Worm (Caenorhabditis elegans) whole organism, L4 larva: ENCODE measurements around the gene alg-4.

Source experiments
- F26F4.8 ChIP-seq: fragments of 200-800 bp; sonication (Bioruptor generic); conservative IDR thresholded peaks from 2 replicates; pipeline ENCODE4 v1.3.6; 2022; ENCODE audit warnings: missing genetic modification characterization, missing compliant biosample characterization
- F44E2.7 ChIP-seq: fragments of 200-800 bp; sonication (Bioruptor generic); IDR thresholded peaks from 2 replicates; pipeline ENCODE4 v2.1.2; 2022; ENCODE audit warnings: missing genetic modification characterization, missing compliant biosample characterization
- F49E8.2 ChIP-seq: sonication (generic microtip); optimal IDR thresholded peaks from 2 replicates; lab custom pipeline; 2016; ENCODE audit warnings: missing compliant biosample characterization, mild to moderate bottlenecking, missing genetic modification characterization, borderline replicate concordance
- T20F7.1 ChIP-seq: fragments of 200-800 bp; sonication (Bioruptor generic); optimal IDR thresholded peaks from 2 replicates; lab custom pipeline; 2018; ENCODE audit warnings: mild to moderate bottlenecking, missing genetic modification characterization, missing compliant biosample characterization
- T26A8.4 ChIP-seq: fragments of 200-800 bp; sonication (Bioruptor generic); IDR thresholded peaks from 2 replicates; pipeline ENCODE4 v1.3.6; 2022; ENCODE audit warnings: missing genetic modification characterization, missing compliant biosample characterization
- ZK337.2 ChIP-seq: fragments of 200-800 bp; sonication (Bioruptor generic); IDR thresholded peaks from 2 replicates; pipeline ENCODE4 v1.3.6; 2022; ENCODE audit warnings: missing genetic modification reagents, missing genetic modification characterization, missing compliant biosample characterization
- ZK546.5 ChIP-seq, 2 experiments: sonication (generic microtip); optimal IDR thresholded peaks; 2 replicates each; lab custom pipeline; 2017; ENCODE audit warnings: missing biosample characterization in 2 of 2, missing genetic modification characterization in 2 of 2
- arid-1 ChIP-seq: fragments of 200-800 bp; sonication (Bioruptor generic); conservative IDR thresholded peaks from 2 replicates; pipeline ENCODE4 v1.3.6; 2022; ENCODE audit warnings: missing genetic modification reagents, missing genetic modification characterization, missing compliant biosample characterization
- attf-4 ChIP-seq: sonication (generic microtip); optimal IDR thresholded peaks from 3 replicates; lab custom pipeline; 2017; ENCODE audit warnings: missing biosample characterization, missing genetic modification characterization
- ceh-20 ChIP-seq: fragments of 200-800 bp; sonication (Bioruptor generic); IDR thresholded peaks from 2 replicates; pipeline ENCODE4 v1.3.6; 2022; ENCODE audit warnings: missing genetic modification reagents, missing genetic modification characterization, missing compliant biosample characterization
- ceh-44 ChIP-seq: fragments of 200-800 bp; sonication (Bioruptor generic); IDR thresholded peaks from 2 replicates; pipeline ENCODE4 v1.3.6; 2022; ENCODE audit warnings: missing genetic modification reagents, missing genetic modification characterization, missing compliant biosample characterization
- ceh-62 ChIP-seq: sonication (generic microtip); optimal IDR thresholded peaks from 2 replicates; lab custom pipeline; 2017; ENCODE audit warnings: missing biosample characterization, missing genetic modification characterization
- ces-1 ChIP-seq: fragments of 150-350 bp; sonication (generic microtip); optimal IDR thresholded peaks from 4 replicates; lab custom pipeline; 2014; ENCODE audit warnings: missing biosample characterization, missing genetic modification reagents, missing genetic modification characterization
- ctbp-1 ChIP-seq: fragments of 200-800 bp; sonication (Bioruptor generic); IDR thresholded peaks from 2 replicates; pipeline ENCODE4 v1.3.6; 2022; ENCODE audit warnings: missing genetic modification reagents, missing genetic modification characterization, missing compliant biosample characterization
- daf-12 ChIP-seq: fragments of 150-350 bp; optimal IDR thresholded peaks from 2 replicates; lab custom pipeline; 2014; ENCODE audit warnings: missing biosample characterization, missing genetic modification reagents, missing genetic modification characterization
- daf-16 ChIP-seq, 3 experiments: sonication (generic microtip); optimal IDR thresholded peaks; 2 replicates each; lab custom pipeline; 2016 to 2017; ENCODE audit warnings: missing genetic modification characterization in 3 of 3, missing genetic modification reagents in 3 of 3, mild to moderate bottlenecking in 2 of 3, missing compliant biosample characterization in 2 of 3, missing biosample characterization in 1 of 3, moderate library complexity in 1 of 3
- dmd-6 ChIP-seq: fragments of 200-800 bp; sonication (Bioruptor generic); IDR thresholded peaks from 2 replicates; pipeline ENCODE4 v1.3.6; 2022; ENCODE audit warnings: missing genetic modification reagents, missing genetic modification characterization, missing compliant biosample characterization
- dmd-8 ChIP-seq: fragments of 200-800 bp; sonication (Bioruptor generic); IDR thresholded peaks from 2 replicates; pipeline ENCODE4 v1.3.6; 2022; ENCODE audit warnings: missing genetic modification characterization, missing compliant biosample characterization
- dpl-1 ChIP-seq: fragments of 150-350 bp; optimal IDR thresholded peaks from 2 replicates; lab custom pipeline; 2014; ENCODE audit warnings: missing biosample characterization, missing genetic modification reagents, missing genetic modification characterization
- egl-27 ChIP-seq: sonication (generic microtip); optimal IDR thresholded peaks from 3 replicates; lab custom pipeline; 2017; ENCODE audit warnings: missing biosample characterization, missing genetic modification reagents, missing genetic modification characterization
- egl-43 ChIP-seq: fragments of 200-800 bp; sonication (Bioruptor generic); IDR thresholded peaks from 2 replicates; pipeline ENCODE4 v1.3.6; 2022; ENCODE audit warnings: missing genetic modification reagents, missing genetic modification characterization, missing compliant biosample characterization
- fkh-10 ChIP-seq: fragments of 150-350 bp; optimal IDR thresholded peaks from 2 replicates; lab custom pipeline; 2014; ENCODE audit warnings: missing biosample characterization, missing genetic modification reagents, missing genetic modification characterization
- fos-1 ChIP-seq: fragments of 150-350 bp; optimal IDR thresholded peaks from 2 replicates; lab custom pipeline; 2014; ENCODE audit warnings: missing biosample characterization, missing genetic modification characterization
- hif-1 ChIP-seq, 2 experiments: sonication (generic microtip); optimal IDR thresholded peaks; 2 replicates each; lab custom pipeline; 2016 to 2017; ENCODE audit warnings: missing compliant biosample characterization in 2 of 2, missing genetic modification characterization in 2 of 2, missing genetic modification reagents in 2 of 2, missing genotype in 2 of 2, mild to moderate bottlenecking in 1 of 2
- hlh-11 ChIP-seq: fragments of 200-800 bp; sonication (Bioruptor generic); optimal IDR thresholded peaks from 2 replicates; lab custom pipeline; 2018; ENCODE audit warnings: mild to moderate bottlenecking, missing genetic modification characterization, missing compliant biosample characterization
- hmg-1.1 ChIP-seq: fragments of 200-800 bp; sonication (Bioruptor generic); IDR thresholded peaks from 2 replicates; pipeline ENCODE4 v1.3.6; 2022; ENCODE audit warnings: missing genetic modification reagents, missing genetic modification characterization, missing compliant biosample characterization
- jun-1 ChIP-seq: fragments of 150-350 bp; optimal IDR thresholded peaks from 2 replicates; lab custom pipeline; 2014; ENCODE audit warnings: missing biosample characterization, missing genetic modification reagents, missing genetic modification characterization
- lin-1 ChIP-seq: fragments of 200-800 bp; sonication (Bioruptor generic); IDR thresholded peaks from 2 replicates; pipeline ENCODE4 v1.3.6; 2022; ENCODE audit warnings: missing genetic modification reagents, missing genetic modification characterization, missing compliant biosample characterization
- lin-39 ChIP-seq: fragments of 150-350 bp; optimal IDR thresholded peaks from 2 replicates; lab custom pipeline; 2014; ENCODE audit warnings: missing biosample characterization, missing genetic modification reagents, missing genetic modification characterization
- mdl-1 ChIP-seq, 2 experiments: fragments of 150-350 bp in 1 of 2; sonication (generic microtip) in 1 of 2; optimal IDR thresholded peaks; 2 replicates each; lab custom pipeline; 2014 to 2017; ENCODE audit warnings: missing biosample characterization in 2 of 2, missing genetic modification characterization in 2 of 2
- mdt-29 ChIP-seq: fragments of 200-800 bp; sonication (Bioruptor generic); IDR thresholded peaks from 2 replicates; pipeline ENCODE4 v1.3.6; 2022; ENCODE audit warnings: missing genetic modification reagents, missing genetic modification characterization, missing compliant biosample characterization
- mep-1 ChIP-seq: fragments of 150-350 bp; sonication (generic microtip); optimal IDR thresholded peaks from 3 replicates; lab custom pipeline; 2014; ENCODE audit warnings: missing biosample characterization, missing genetic modification characterization
- mxl-2 ChIP-seq: fragments of 200-800 bp; sonication (Bioruptor generic); conservative IDR thresholded peaks from 2 replicates; pipeline ENCODE4 v1.3.6; 2022; ENCODE audit warnings: missing genetic modification reagents, missing genetic modification characterization, missing compliant biosample characterization
- mxl-3 ChIP-seq: fragments of 200-800 bp; sonication (Bioruptor generic); optimal IDR thresholded peaks from 2 replicates; lab custom pipeline; 2018; ENCODE audit warnings: mild to moderate bottlenecking, missing genetic modification characterization, missing compliant biosample characterization
- nhr-11 ChIP-seq: fragments of 150-350 bp; optimal IDR thresholded peaks from 2 replicates; lab custom pipeline; 2014; ENCODE audit warnings: missing biosample characterization, missing genetic modification characterization
- nhr-237 ChIP-seq: sonication (generic microtip); optimal IDR thresholded peaks from 2 replicates; lab custom pipeline; 2017; ENCODE audit warnings: missing biosample characterization, missing genetic modification characterization
- nhr-41 ChIP-seq: fragments of 200-800 bp; sonication (Bioruptor generic); IDR thresholded peaks from 2 replicates; pipeline ENCODE4 v1.3.6; 2022; ENCODE audit warnings: missing genetic modification reagents, missing genetic modification characterization, missing compliant biosample characterization
- nhr-42 ChIP-seq: fragments of 200-800 bp; sonication (Bioruptor generic); IDR thresholded peaks from 2 replicates; pipeline ENCODE4 v1.3.6; 2022; ENCODE audit warnings: missing genetic modification characterization, missing compliant biosample characterization
- nhr-48 ChIP-seq: sonication (generic microtip); optimal IDR thresholded peaks from 2 replicates; lab custom pipeline; 2016; ENCODE audit warnings: mild to moderate bottlenecking, missing genetic modification characterization, missing compliant biosample characterization
- nhr-6 ChIP-seq: fragments of 150-350 bp; optimal IDR thresholded peaks from 2 replicates; lab custom pipeline; 2014; ENCODE audit warnings: missing biosample characterization, missing genetic modification characterization
- saeg-2 ChIP-seq: fragments of 200-800 bp; sonication (Bioruptor generic); IDR thresholded peaks from 2 replicates; pipeline ENCODE4 v1.3.6; 2022; ENCODE audit warnings: missing genetic modification reagents, missing genetic modification characterization, missing compliant biosample characterization
- sdz-12 ChIP-seq: fragments of 200-800 bp; sonication (Bioruptor generic); optimal IDR thresholded peaks from 2 replicates; lab custom pipeline; 2018; ENCODE audit warnings: mild to moderate bottlenecking, missing genetic modification characterization, missing compliant biosample characterization
- set-16 ChIP-seq: fragments of 200-800 bp; sonication (Bioruptor generic); IDR thresholded peaks from 2 replicates; pipeline ENCODE4 v1.3.6; 2022; ENCODE audit warnings: missing genetic modification reagents, missing genetic modification characterization, missing compliant biosample characterization
- skn-1 ChIP-seq: fragments of 150-350 bp; optimal IDR thresholded peaks from 2 replicates; lab custom pipeline; 2014; ENCODE audit warnings: missing biosample characterization, missing genetic modification characterization
- snpc-1.2 ChIP-seq: fragments of 200-800 bp; sonication (Bioruptor generic); IDR thresholded peaks from 2 replicates; pipeline ENCODE4 v1.3.6; 2022; ENCODE audit warnings: missing genetic modification reagents, missing genetic modification characterization, missing compliant biosample characterization
- spr-3 ChIP-seq: fragments of 200-800 bp; sonication (Bioruptor generic); optimal IDR thresholded peaks from 2 replicates; lab custom pipeline; 2018; ENCODE audit warnings: mild to moderate bottlenecking, missing genetic modification characterization, missing compliant biosample characterization
- tag-97 ChIP-seq: fragments of 200-800 bp; sonication (Bioruptor generic); IDR thresholded peaks from 2 replicates; pipeline ENCODE4 v1.3.6; 2022; ENCODE audit warnings: missing genetic modification characterization, missing compliant biosample characterization
- unc-130 ChIP-seq: sonication (generic microtip); optimal IDR thresholded peaks from 2 replicates; lab custom pipeline; 2016; ENCODE audit warnings: missing genetic modification reagents, missing genetic modification characterization, missing compliant biosample characterization
- unc-39 ChIP-seq: sonication (generic microtip); optimal IDR thresholded peaks from 2 replicates; lab custom pipeline; 2017; ENCODE audit warnings: missing biosample characterization, missing genetic modification characterization
- vab-7 ChIP-seq: fragments of 200-800 bp; sonication (Bioruptor generic); IDR thresholded peaks from 2 replicates; pipeline ENCODE4 v1.3.6; 2022; ENCODE audit warnings: missing genetic modification reagents, missing genetic modification characterization, missing compliant biosample characterization
- zip-2 ChIP-seq: fragments of 150-350 bp; optimal IDR thresholded peaks from 2 replicates; lab custom pipeline; 2014; ENCODE audit warnings: missing biosample characterization, missing genetic modification characterization
- ztf-11 ChIP-seq: fragments of 150-350 bp; optimal IDR thresholded peaks from 2 replicates; lab custom pipeline; 2014; ENCODE audit warnings: missing biosample characterization, missing genetic modification characterization
- ztf-7 ChIP-seq: fragments of 150-350 bp; optimal IDR thresholded peaks from 2 replicates; lab custom pipeline; 2014; ENCODE audit warnings: missing biosample characterization, missing genetic modification characterization

Gene alg-4

ce11 chrIII:9849950-9850349 is 41.3 kb downstream of the alg-4 start:
- TF ChIP-seq T26A8.4, result no peak
- TF ChIP-seq egl-43 (GFP tag; lab: Robert Waterston, UW), result no peak
- TF ChIP-seq attf-4 (tag; lab: Kevin White, UChicago), result no peak
- no peak for TF ChIP-seq jun-1 (tag; lab: Kevin White, UChicago)
- TF ChIP-seq snpc-1.2 (GFP tag; lab: Robert Waterston, UW), result no peak
- TF ChIP-seq hif-1 (tag; optimal IDR thresholded peaks at IDR 0.05; lab: Kevin White, UChicago), result no peak
- no peak for TF ChIP-seq fkh-10
- TF ChIP-seq spr-3 (GFP tag; lab: Kevin White, UChicago), result no peak
- no peak for TF ChIP-seq ceh-62 (tag; lab: Kevin White, UChicago)
- no peak for TF ChIP-seq nhr-41 (GFP tag; lab: Robert Waterston, UW)
- TF ChIP-seq unc-130 (GFP tag; lab: Kevin White, UChicago), result no peak
- TF ChIP-seq lin-1 (GFP tag; lab: Robert Waterston, UW), result no peak
- no peak for TF ChIP-seq sdz-12 (GFP tag; lab: Kevin White, UChicago)
- TF ChIP-seq F26F4.8, result no peak
- TF ChIP-seq set-16 (GFP tag; lab: Robert Waterston, UW), result no peak
- peak in 1 of 2 experiments; percentile 54 for TF ChIP-seq mdl-1 (tag; optimal IDR thresholded peaks at IDR 0.05; lab: Kevin White, UChicago)
- TF ChIP-seq mep-1, result peak; percentile 6
- TF ChIP-seq nhr-11 (tag; lab: Kevin White, UChicago), result no peak
- TF ChIP-seq nhr-6 (tag; lab: Kevin White, UChicago), result no peak
- TF ChIP-seq nhr-48, result no peak
- no peak for TF ChIP-seq daf-16 (GFP tag; optimal IDR thresholded peaks at IDR 0.05; lab: Kevin White, UChicago)
- peak; percentile 94 for TF ChIP-seq daf-16 (tag; optimal IDR thresholded peaks at IDR 0.05; lab: Kevin White, UChicago)
- no peak for TF ChIP-seq F49E8.2 (tag; lab: Kevin White, UChicago)
- TF ChIP-seq ZK337.2 (GFP tag; lab: Robert Waterston, UW), result no peak
- TF ChIP-seq dpl-1 (GFP tag; lab: Kevin White, UChicago), result no peak
- TF ChIP-seq ces-1 (GFP tag; lab: Kevin White, UChicago), result no peak
- TF ChIP-seq egl-27 (tag; lab: Kevin White, UChicago), result no peak
- TF ChIP-seq nhr-42 (GFP tag; lab: Robert Waterston, UW), result no peak
- no peak for TF ChIP-seq ceh-20
- no peak for TF ChIP-seq zip-2
- no peak for TF ChIP-seq saeg-2 (GFP tag; lab: Robert Waterston, UW)
- TF ChIP-seq lin-39 (tag; lab: Kevin White, UChicago), result no peak
- no peak for TF ChIP-seq ceh-44 (GFP tag; lab: Robert Waterston, UW)
- peak; percentile 47 for TF ChIP-seq mxl-3
- no peak for TF ChIP-seq ctbp-1 (GFP tag; lab: Robert Waterston, UW)
- no peak for TF ChIP-seq skn-1 (tag; lab: Kevin White, UChicago)
- TF ChIP-seq hlh-11 (tag; lab: Kevin White, UChicago), result peak; percentile 58
- TF ChIP-seq ZK546.5 (tag; optimal IDR thresholded peaks at IDR 0.05; lab: Kevin White, UChicago), result no peak
- TF ChIP-seq dmd-6 (GFP tag; lab: Robert Waterston, UW), result peak; percentile 63
- TF ChIP-seq fos-1 (tag; lab: Kevin White, UChicago), result no peak
- no peak for TF ChIP-seq hmg-1.1 (GFP tag; lab: Robert Waterston, UW)
- no peak for TF ChIP-seq ztf-7 (tag; lab: Kevin White, UChicago)
- TF ChIP-seq dmd-8 (GFP tag; lab: Robert Waterston, UW), result no peak
- TF ChIP-seq F44E2.7 (GFP tag; lab: Robert Waterston, UW), result no peak
- no peak for TF ChIP-seq tag-97 (GFP tag; lab: Robert Waterston, UW)
- no peak for TF ChIP-seq mxl-2 (GFP tag; lab: Robert Waterston, UW)
- TF ChIP-seq ztf-11 (tag; lab: Kevin White, UChicago), result no peak
- no peak for TF ChIP-seq vab-7
- TF ChIP-seq arid-1 (GFP tag; lab: Robert Waterston, UW), result no peak
- TF ChIP-seq unc-39, result no peak
- TF ChIP-seq daf-12 (tag; lab: Kevin White, UChicago), result no peak
- no peak for TF ChIP-seq nhr-237
- no peak for TF ChIP-seq mdt-29
- TF ChIP-seq T20F7.1, result no peak
